Worm (Caenorhabditis elegans) whole organism, L3 larva: Measurements from ENCODE around the gene nasp-2.

ENCODE experiments used
- ZK546.5 ChIP-seq: sonication (generic microtip); optimal IDR thresholded peaks from 2 replicates; lab custom pipeline; 2017; ENCODE audit warnings: missing biosample characterization, missing genetic modification characterization
- aly-2 ChIP-seq: fragments of 150-350 bp; optimal IDR thresholded peaks from 2 replicates; lab custom pipeline; 2014; ENCODE audit warnings: missing biosample characterization, missing genetic modification characterization
- ceh-82 ChIP-seq: fragments of 150-350 bp; optimal IDR thresholded peaks from 2 replicates; lab custom pipeline; 2014; ENCODE audit warnings: missing biosample characterization, missing genetic modification characterization
- ceh-9 ChIP-seq: sonication (generic microtip); optimal IDR thresholded peaks from 2 replicates; lab custom pipeline; 2018; ENCODE audit warnings: missing biosample characterization, missing genetic modification characterization
- egl-27 ChIP-seq: sonication (generic microtip); optimal IDR thresholded peaks from 4 replicates; lab custom pipeline; 2017; ENCODE audit warnings: missing biosample characterization, missing genetic modification reagents, missing genetic modification characterization
- lin-39 ChIP-seq: fragments of 150-350 bp; optimal IDR thresholded peaks from 2 replicates; lab custom pipeline; 2018; ENCODE audit warnings: missing biosample characterization, missing genetic modification reagents, missing genetic modification characterization
- nhr-12 ChIP-seq: fragments of 150-350 bp; optimal IDR thresholded peaks from 2 replicates; lab custom pipeline; 2014; ENCODE audit warnings: missing biosample characterization, missing genetic modification characterization
- nhr-23 ChIP-seq: fragments of 150-350 bp; optimal IDR thresholded peaks from 2 replicates; lab custom pipeline; 2014; ENCODE audit warnings: missing biosample characterization, missing genetic modification reagents, missing genetic modification characterization
- nhr-76 ChIP-seq: fragments of 150-350 bp; sonication (generic microtip); optimal IDR thresholded peaks from 5 replicates; lab custom pipeline; 2014; ENCODE audit warnings: missing biosample characterization, missing genetic modification characterization
- pqm-1 ChIP-seq: fragments of 150-350 bp; optimal IDR thresholded peaks from 2 replicates; lab custom pipeline; 2017; ENCODE audit warnings: missing biosample characterization, missing genetic modification characterization, inconsistent platforms
- unc-39 ChIP-seq: sonication (generic microtip); optimal IDR thresholded peaks from 4 replicates; lab custom pipeline; 2017; ENCODE audit warnings: missing biosample characterization, missing genetic modification characterization

ce11 chrV:13330919-13331318 is 18.9 kb upstream of the nasp-2 start, which contains the start of gene nhr-129:
- TF ChIP-seq nhr-12 (tag; lab: Kevin White, UChicago), result no peak
- TF ChIP-seq ceh-82 (tag; lab: Kevin White, UChicago), result no peak
- no peak for TF ChIP-seq unc-39 (tag; lab: Kevin White, UChicago)
- no peak for TF ChIP-seq pqm-1 (tag; lab: Kevin White, UChicago)
- TF ChIP-seq nhr-23 (tag; lab: Kevin White, UChicago), result no peak
- no peak for TF ChIP-seq aly-2
- TF ChIP-seq nhr-76 (tag; lab: Kevin White, UChicago), result no peak
- TF ChIP-seq ZK546.5 (tag; lab: Kevin White, UChicago), result no peak
- no peak for TF ChIP-seq lin-39
- no peak for TF ChIP-seq ceh-9
- TF ChIP-seq egl-27 (tag; lab: Kevin White, UChicago), result no peak
